Fruit fly (Drosophila melanogaster): ENCODE results near the gene Ero1L.

- TF ChIP-seq CG8478 (optimal IDR thresholded peaks at IDR 0.05), result no peak
- no peak for TF ChIP-seq CTCF (optimal IDR thresholded peaks at IDR 0.05)
Measured at dm6 chr3L:4186659-4187058, 16.5 kb downstream of the Ero1L start, which contains the start of gene VhaM9.7-c.

Data from S2 (cell line).